Fruit fly (Drosophila melanogaster): ENCODE measurements around the gene CG32266.

The CG32266 gene

dm6 chr3L:3786344-3787076 lies 4.1 kb upstream of the CG32266 start (continued):
- no peak for TF ChIP-seq CG33213 (GFP tag; optimal IDR thresholded peaks at IDR 0.05)
- TF ChIP-seq CG3838 (GFP tag; optimal IDR thresholded peaks at IDR 0.05), result no peak
- TF ChIP-seq tap (tag; optimal IDR thresholded peaks at IDR 0.05), result peak; percentile 59
- TF ChIP-seq sr (GFP tag; IDR thresholded peaks at IDR 0.05), result no peak
- peak; percentile 71 for TF ChIP-seq CG2678 (tag; optimal IDR thresholded peaks at IDR 0.05)
- TF ChIP-seq CG34224 (GFP tag; IDR thresholded peaks at IDR 0.05; ENCODE audit: partially characterized antibody), result no peak
- TF ChIP-seq hbn (GFP tag; IDR thresholded peaks at IDR 0.05; ENCODE audit: partially characterized antibody), result no peak
- no peak for TF ChIP-seq crc (GFP tag; optimal IDR thresholded peaks at IDR 0.05)
- TF ChIP-seq Bteb2 (GFP tag; optimal IDR thresholded peaks at IDR 0.05), result no peak
- no peak for TF ChIP-seq kay (GFP tag; optimal IDR thresholded peaks at IDR 0.05)
- no peak for TF ChIP-seq CG10959 (GFP tag; IDR thresholded peaks at IDR 0.05)
- no peak for TF ChIP-seq vfl (GFP tag; optimal IDR thresholded peaks at IDR 0.05)
- no peak for TF ChIP-seq pb (GFP tag; optimal IDR thresholded peaks at IDR 0.05)
- TF ChIP-seq Mad (GFP tag; optimal IDR thresholded peaks at IDR 0.05), result no peak
- TF ChIP-seq CG8924 (tag; optimal IDR thresholded peaks at IDR 0.05), result peak; percentile 25
- no peak for TF ChIP-seq CG17802 (tag; optimal IDR thresholded peaks at IDR 0.05)
- TF ChIP-seq CG17361 (GFP tag; IDR thresholded peaks at IDR 0.05), result no peak
- peak; percentile 49 for TF ChIP-seq Atf6 (GFP tag; IDR thresholded peaks at IDR 0.05)
- no peak for TF ChIP-seq jigr1 (GFP tag; IDR thresholded peaks at IDR 0.05)
- no peak for TF ChIP-seq aop (GFP tag; IDR thresholded peaks at IDR 0.05)
- TF ChIP-seq Six4 (GFP tag; optimal IDR thresholded peaks at IDR 0.05), result no peak
- no peak for TF ChIP-seq nom (GFP tag; optimal IDR thresholded peaks at IDR 0.05)
- TF ChIP-seq esg (GFP tag; conservative IDR thresholded peaks at IDR 0.05), result peak; percentile 65
- peak; percentile 90; the same call in 2 of the 3 replicates for TF ChIP-seq CG2199 (GFP tag; IDR thresholded peaks at IDR 0.05)
- no peak for TF ChIP-seq ems (GFP tag; optimal IDR thresholded peaks at IDR 0.05)
- TF ChIP-seq br (optimal IDR thresholded peaks at IDR 0.05), result no peak
- TF ChIP-seq yki (optimal IDR thresholded peaks at IDR 0.05), result no peak
- peak; percentile 11 for TF ChIP-seq CG18619 (GFP tag; optimal IDR thresholded peaks at IDR 0.05)
- no peak for TF ChIP-seq gsb (GFP tag; IDR thresholded peaks at IDR 0.05)
- peak; percentile 41 for TF ChIP-seq CG9817 (tag; optimal IDR thresholded peaks at IDR 0.05)
- TF ChIP-seq Ets65A (GFP tag), result no peak
- no peak for TF ChIP-seq Fer1 (GFP tag; optimal IDR thresholded peaks at IDR 0.05)
- peak; percentile 26 for TF ChIP-seq CG12104 (GFP tag; optimal IDR thresholded peaks at IDR 0.05)
- TF ChIP-seq Dad (GFP tag; optimal IDR thresholded peaks at IDR 0.05), result no peak
- no peak for TF ChIP-seq tna (GFP tag; IDR thresholded peaks at IDR 0.05; ENCODE audit: partially characterized antibody)
- TF ChIP-seq Nf-YA (GFP tag; IDR thresholded peaks at IDR 0.05), result peak; percentile 50; the same call in 1 of the 2 replicates
- TF ChIP-seq vnd (GFP tag; IDR thresholded peaks at IDR 0.05; ENCODE audit: partially characterized antibody), result no peak
- peak in 1 of 3 experiments; percentile 31 for TF ChIP-seq lola (GFP tag; optimal IDR thresholded peaks at IDR 0.05)
- TF ChIP-seq unpg (GFP tag; optimal IDR thresholded peaks at IDR 0.05), result peak; percentile 74
- no peak for TF ChIP-seq Dip3 (GFP tag; optimal IDR thresholded peaks at IDR 0.05)
- peak; percentile 19 for TF ChIP-seq ind (GFP tag; optimal IDR thresholded peaks at IDR 0.05)
- peak; percentile 9 for TF ChIP-seq tio (GFP tag; optimal IDR thresholded peaks at IDR 0.05)
- TF ChIP-seq Xrp1 (GFP tag; IDR thresholded peaks at IDR 0.05), result peak; percentile 72
- TF ChIP-seq caup (GFP tag; optimal IDR thresholded peaks at IDR 0.05; ENCODE audit: severe bottlenecking), result no peak
- peak; percentile 33; the same call in 1 of the 3 replicates for TF ChIP-seq Aef1 (GFP tag; IDR thresholded peaks at IDR 0.05)
- no peak for TF ChIP-seq zen (tag; optimal IDR thresholded peaks at IDR 0.05)
- TF ChIP-seq CG15073 (GFP tag; optimal IDR thresholded peaks at IDR 0.05), result no peak
- no peak for TF ChIP-seq maf-S (GFP tag; optimal IDR thresholded peaks at IDR 0.05)
- TF ChIP-seq CG10431 (GFP tag; optimal IDR thresholded peaks at IDR 0.05), result no peak
- TF ChIP-seq CG4820 (GFP tag; optimal IDR thresholded peaks at IDR 0.05), result no peak
- TF ChIP-seq CG9215 (GFP tag; IDR thresholded peaks at IDR 0.05), result peak; percentile 33; the same call in 1 of the 2 replicates

Measured in whole organism, embryonic.